Fruit fly (Drosophila melanogaster): Measurements from ENCODE around the gene CG32485.

The CG32485 gene

dm6 chr3L:3081966-3082516 is 31.9 kb downstream of the CG32485 start (continued):
- no peak for TF ChIP-seq vnd (GFP tag; IDR thresholded peaks at IDR 0.05; ENCODE audit: partially characterized antibody)
- no peak for TF ChIP-seq toy (GFP tag; IDR thresholded peaks at IDR 0.05)
- TF ChIP-seq CG4328 (GFP tag; optimal IDR thresholded peaks at IDR 0.05): no peak
- peak; percentile 9 for TF ChIP-seq CG7745 (tag; optimal IDR thresholded peaks at IDR 0.05)
- no peak for TF ChIP-seq shn (GFP tag; optimal IDR thresholded peaks at IDR 0.05)
- no peak for TF ChIP-seq wor (GFP tag; IDR thresholded peaks at IDR 0.05)
- no peak for TF ChIP-seq CG16779 (GFP tag; IDR thresholded peaks at IDR 0.05)
- TF ChIP-seq Hr3 (GFP tag; optimal IDR thresholded peaks at IDR 0.05): no peak
- TF ChIP-seq sqz (GFP tag; optimal IDR thresholded peaks at IDR 0.05): no peak
- no peak for TF ChIP-seq CG12236 (GFP tag; optimal IDR thresholded peaks at IDR 0.05)
- TF ChIP-seq CG10543 (GFP tag; optimal IDR thresholded peaks at IDR 0.05): peak; percentile 38
- TF ChIP-seq ttk (GFP tag; IDR thresholded peaks at IDR 0.05): no peak
- no peak for TF ChIP-seq CG4820 (GFP tag; optimal IDR thresholded peaks at IDR 0.05)
- TF ChIP-seq Dref (GFP tag; IDR thresholded peaks at IDR 0.05): no peak
- TF ChIP-seq ap (GFP tag; IDR thresholded peaks at IDR 0.05): no peak
- TF ChIP-seq Atf6 (GFP tag; IDR thresholded peaks at IDR 0.05): no peak
- TF ChIP-seq CG17385 (GFP tag; optimal IDR thresholded peaks at IDR 0.05): no peak
- TF ChIP-seq CG6254 (GFP tag; optimal IDR thresholded peaks at IDR 0.05): no peak
- TF ChIP-seq zen (tag; optimal IDR thresholded peaks at IDR 0.05): no peak
- TF ChIP-seq Ptx1 (GFP tag; IDR thresholded peaks at IDR 0.05): no peak
- no peak for TF ChIP-seq Kr (GFP tag; optimal IDR thresholded peaks at IDR 0.05)
- peak; percentile 18 for TF ChIP-seq Hmr (GFP tag; optimal IDR thresholded peaks at IDR 0.05)
- TF ChIP-seq abd-A (tag; optimal IDR thresholded peaks at IDR 0.05): peak; percentile 78
- no peak for TF ChIP-seq CG1024 (GFP tag; IDR thresholded peaks at IDR 0.05)
- no peak for TF ChIP-seq chif (GFP tag; optimal IDR thresholded peaks at IDR 0.05)
- no peak for TF ChIP-seq vvl (GFP tag; IDR thresholded peaks at IDR 0.05)
- no peak for TF ChIP-seq CG8089 (GFP tag; optimal IDR thresholded peaks at IDR 0.05)
- TF ChIP-seq pzg (GFP tag; optimal IDR thresholded peaks at IDR 0.05): no peak
- TF ChIP-seq wdn (GFP tag; IDR thresholded peaks at IDR 0.05): no peak
- no peak for TF ChIP-seq HmgZ (tag; optimal IDR thresholded peaks at IDR 0.05)
- no peak for TF ChIP-seq CG31224 (GFP tag; IDR thresholded peaks at IDR 0.05)
- no peak for TF ChIP-seq CG4360 (GFP tag; IDR thresholded peaks at IDR 0.05)
- no peak for TF ChIP-seq Ssrp (tag; optimal IDR thresholded peaks at IDR 0.05)
- TF ChIP-seq exex (tag; optimal IDR thresholded peaks at IDR 0.05): peak; percentile 52
- TF ChIP-seq hth (optimal IDR thresholded peaks at IDR 0.05): no peak
- TF ChIP-seq CG12391 (tag; optimal IDR thresholded peaks at IDR 0.05): no peak
- no peak for TF ChIP-seq pita (GFP tag; optimal IDR thresholded peaks at IDR 0.05)
- TF ChIP-seq dan (GFP tag; IDR thresholded peaks at IDR 0.05): no peak

dm6 chr3L:3083329-3084083 is 33.4 kb downstream of the CG32485 start:
- TF ChIP-seq MESR4 (GFP tag; optimal IDR thresholded peaks at IDR 0.05) (no peak), CG12299 (tag; optimal IDR thresholded peaks at IDR 0.05) (peak; percentile 4), salm (tag; optimal IDR thresholded peaks at IDR 0.05) (peak; percentile 24), caup (GFP tag; optimal IDR thresholded peaks at IDR 0.05; ENCODE audit: severe bottlenecking) (peak; percentile 79), HmgZ (tag; optimal IDR thresholded peaks at IDR 0.05) (peak; percentile 78), Fer1 (GFP tag; optimal IDR thresholded peaks at IDR 0.05) (peak; percentile 58), CG18599 (GFP tag; optimal IDR thresholded peaks at IDR 0.05) (peak; percentile 86), da (GFP tag; optimal IDR thresholded peaks at IDR 0.05) (no peak), exex (tag; optimal IDR thresholded peaks at IDR 0.05) (peak; percentile 100), usp (GFP tag; optimal IDR thresholded peaks at IDR 0.05) (no peak), CG4328 (GFP tag; optimal IDR thresholded peaks at IDR 0.05) (peak; percentile 76), zfh1 (GFP tag; IDR thresholded peaks at IDR 0.05) (peak; percentile 70; the same call in 2 of the 3 replicates), CoRest (tag; optimal IDR thresholded peaks at IDR 0.05) (no peak), CG6854 (GFP tag; optimal IDR thresholded peaks at IDR 0.05) (no peak), eyg (GFP tag; optimal IDR thresholded peaks at IDR 0.05) (no peak), dpn (GFP tag; optimal IDR thresholded peaks at IDR 0.05) (peak; percentile 12 to 30)

All from whole organism, embryonic.